Worm (Caenorhabditis elegans): ENCODE measurements around the gene nhr-56.

DNA sequence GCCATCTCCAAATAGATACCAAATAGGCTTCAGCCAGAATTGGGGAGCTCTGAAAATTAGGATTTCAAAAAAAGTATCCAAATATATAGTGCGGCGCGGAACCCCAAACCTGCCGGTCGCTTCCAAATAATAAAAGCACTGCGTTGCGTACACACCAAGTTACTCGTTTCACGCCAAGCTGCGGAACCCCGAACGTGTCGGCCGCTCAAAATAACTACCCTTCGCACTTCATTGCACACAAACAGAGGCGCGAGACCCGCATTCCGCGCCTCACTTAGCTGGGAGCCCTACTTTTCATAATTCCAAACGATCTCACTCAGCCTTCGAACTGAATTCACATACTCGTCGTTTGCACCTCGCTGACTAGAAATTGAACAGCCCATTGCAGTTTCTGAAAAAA is 19.2 kb upstream of the nhr-56 start:
- TF ChIP-seq hmbx-1 (tag; optimal IDR thresholded peaks at IDR 0.05) (no peak), hmg-4 (GFP tag; optimal IDR thresholded peaks at IDR 0.05) (no peak), ama-1 (optimal IDR thresholded peaks at IDR 0.05) (no peak), F13C5.2 (tag; optimal IDR thresholded peaks at IDR 0.05) (no peak), hnd-1 (tag; optimal IDR thresholded peaks at IDR 0.05) (no peak), pes-1 (GFP tag; IDR thresholded peaks at IDR 0.05) (no peak), aly-1 (tag; optimal IDR thresholded peaks at IDR 0.05) (no peak), ceh-36 (tag; optimal IDR thresholded peaks at IDR 0.05) (no peak), sea-1 (GFP tag; conservative IDR thresholded peaks at IDR 0.05) (no peak), tra-4 (tag; optimal IDR thresholded peaks at IDR 0.05) (no peak), ceh-13 (GFP tag; optimal IDR thresholded peaks at IDR 0.05) (no peak), ets-7 (tag; optimal IDR thresholded peaks at IDR 0.05) (no peak), B0310.2 (tag; optimal IDR thresholded peaks at IDR 0.05) (no peak)
